Fruit fly (Drosophila melanogaster) whole organism, pupa: ENCODE data around the gene CG14610.

Experiments
- CG8159 ChIP-seq: fragments of 200-800 bp; sonication (Bioruptor generic); optimal IDR thresholded peaks from 3 replicates; lab custom pipeline; 2018; ENCODE audit warnings: missing biosample characterization, mild to moderate bottlenecking, missing genetic modification characterization, moderate library complexity
- Ets98B ChIP-seq: fragments of 200-800 bp; sonication (Bioruptor generic); IDR thresholded peaks from 2 replicates; pipeline ENCODE4 v1.3.6; 2022; ENCODE audit warnings: missing biosample characterization, missing genetic modification characterization
- gl ChIP-seq: fragments of 200-800 bp; sonication (Bioruptor generic); optimal IDR thresholded peaks from 2 replicates; lab custom pipeline; 2018; ENCODE audit warnings: missing biosample characterization, mild to moderate bottlenecking, missing genetic modification characterization

dm6 chr3R:7122172-7123072 is 21.7 kb downstream of the CG14610 start:
- TF ChIP-seq Ets98B (GFP tag; lab: Robert Waterston, UW) (no peak), CG8159 (tag; lab: Kevin White, UChicago) (no peak), gl (tag; lab: Kevin White, UChicago) (no peak)
